Fruit fly (Drosophila melanogaster) whole organism, embryonic: ENCODE data around the gene east.

Experiments
- Adf1 ChIP-seq: fragments of 200-800 bp; sonication (Bioruptor generic); IDR thresholded peaks from 2 replicates; pipeline ENCODE4 v1.3.6; 2022; ENCODE audit warnings: missing biosample characterization, missing genetic modification characterization
- BEAF-32 ChIP-seq: fragments of 200-800 bp; sonication (Bioruptor generic); optimal IDR thresholded peaks from 3 replicates; lab custom pipeline; 2017; ENCODE audit warnings: missing biosample characterization, missing genetic modification characterization, mild to moderate bottlenecking, moderate library complexity, missing genetic modification reagents
- Blimp-1 ChIP-seq: fragments of 200-800 bp; sonication (Bioruptor generic); optimal IDR thresholded peaks from 3 replicates; lab custom pipeline; 2018; ENCODE audit warnings: missing biosample characterization, missing genetic modification characterization, mild to moderate bottlenecking, moderate library complexity, missing genetic modification reagents
- C15 ChIP-seq: fragments of 200-800 bp; sonication (Bioruptor generic); IDR thresholded peaks from 3 replicates; pipeline ENCODE4 v1.3.6; 2022; ENCODE audit warnings: missing biosample characterization, missing genetic modification characterization
- CG10431 ChIP-seq: fragments of 200-800 bp; sonication (Bioruptor generic); optimal IDR thresholded peaks from 3 replicates; lab custom pipeline; 2018; ENCODE audit warnings: missing biosample characterization, mild to moderate bottlenecking, missing genetic modification characterization
- CG11504 ChIP-seq: fragments of 200-800 bp; sonication (Bioruptor generic); optimal IDR thresholded peaks from 3 replicates; lab custom pipeline; 2019; ENCODE audit warnings: missing biosample characterization, mild to moderate bottlenecking, missing genetic modification characterization, moderate library complexity
- CG12942 ChIP-seq: fragments of 200-800 bp; sonication (Bioruptor generic); optimal IDR thresholded peaks from 3 replicates; lab custom pipeline; 2016; ENCODE audit warnings: missing biosample characterization, missing genetic modification characterization
- CG13894 ChIP-seq: fragments of 200-800 bp; sonication (Bioruptor generic); optimal IDR thresholded peaks from 3 replicates; lab custom pipeline; 2018; ENCODE audit warnings: missing biosample characterization, mild to moderate bottlenecking, missing genetic modification characterization, moderate library complexity
- CG14860 ChIP-seq: fragments of 200-800 bp; sonication (Bioruptor generic); IDR thresholded peaks from 3 replicates; pipeline ENCODE4 v1.3.6; 2022; ENCODE audit warnings: missing biosample characterization, missing genetic modification characterization; ENCODE audit not compliant: partially characterized antibody
- CG15269 ChIP-seq: fragments of 200-800 bp; sonication (Bioruptor generic); optimal IDR thresholded peaks from 2 replicates; lab custom pipeline; 2018; ENCODE audit warnings: missing biosample characterization, mild to moderate bottlenecking, missing genetic modification characterization, moderate library complexity
- CG15479 ChIP-seq: fragments of 200-800 bp; sonication (Bioruptor generic); optimal IDR thresholded peaks from 3 replicates; lab custom pipeline; 2019; ENCODE audit warnings: missing biosample characterization, mild to moderate bottlenecking, missing genetic modification characterization, moderate library complexity
- CG15696 ChIP-seq: fragments of 200-800 bp; sonication (Bioruptor generic); optimal IDR thresholded peaks from 2 replicates; lab custom pipeline; 2019; ENCODE audit warnings: missing biosample characterization, mild to moderate bottlenecking, missing genetic modification characterization, moderate library complexity
- CG16815 ChIP-seq: fragments of 200-800 bp; sonication (Bioruptor generic); optimal IDR thresholded peaks from 3 replicates; lab custom pipeline; 2017; ENCODE audit warnings: missing biosample characterization, mild to moderate bottlenecking, missing genetic modification characterization
- CG17568 ChIP-seq: fragments of 200-800 bp; sonication (Bioruptor generic); optimal IDR thresholded peaks from 2 replicates; lab custom pipeline; 2018; ENCODE audit warnings: missing biosample characterization, mild to moderate bottlenecking, missing genetic modification characterization, moderate library complexity
- CG1832 ChIP-seq: fragments of 200-800 bp; sonication (Bioruptor generic); optimal IDR thresholded peaks from 2 replicates; lab custom pipeline; 2017; ENCODE audit warnings: missing biosample characterization, mild to moderate bottlenecking, missing genetic modification characterization, inconsistent platforms
- CG30020 ChIP-seq: fragments of 200-800 bp; optimal IDR thresholded peaks from 2 replicates; lab custom pipeline; 2019; ENCODE audit warnings: missing biosample characterization, mild to moderate bottlenecking, missing genetic modification characterization, moderate library complexity
- CG3163 ChIP-seq: fragments of 200-800 bp; sonication (Bioruptor generic); optimal IDR thresholded peaks from 3 replicates; lab custom pipeline; 2016; ENCODE audit warnings: missing biosample characterization, missing genetic modification characterization
- CG3407 ChIP-seq: fragments of 200-800 bp; sonication (Bioruptor generic); optimal IDR thresholded peaks from 2 replicates; lab custom pipeline; 2018; ENCODE audit warnings: missing biosample characterization, mild to moderate bottlenecking, missing genetic modification characterization
- CG34224 ChIP-seq: fragments of 200-800 bp; sonication (Bioruptor generic); IDR thresholded peaks from 3 replicates; pipeline ENCODE4 v1.3.6; 2022; ENCODE audit warnings: missing biosample characterization, missing genetic modification characterization; ENCODE audit not compliant: partially characterized antibody
- CG6654 ChIP-seq: fragments of 200-800 bp; sonication (Bioruptor generic); optimal IDR thresholded peaks from 2 replicates; lab custom pipeline; 2017; ENCODE audit warnings: missing biosample characterization, mild to moderate bottlenecking, missing genetic modification characterization
- CG8478 ChIP-seq: fragments of >200 bp; optimal IDR thresholded peaks from 2 replicates; lab custom pipeline; 2018
- CrebB ChIP-seq: fragments of 200-800 bp; sonication (Bioruptor generic); optimal IDR thresholded peaks from 3 replicates; lab custom pipeline; 2018; ENCODE audit warnings: missing biosample characterization, mild to moderate bottlenecking, missing genetic modification characterization
- Dad ChIP-seq: fragments of 200-800 bp; sonication (Bioruptor generic); optimal IDR thresholded peaks from 3 replicates; lab custom pipeline; 2016; ENCODE audit warnings: missing biosample characterization, missing genetic modification characterization
- Dbx ChIP-seq: fragments of 200-800 bp; sonication (Bioruptor generic); IDR thresholded peaks from 3 replicates; pipeline ENCODE4 v1.3.6; 2022; ENCODE audit warnings: missing biosample characterization, missing genetic modification characterization
- Fer1 ChIP-seq: fragments of 200-800 bp; sonication (Bioruptor generic); optimal IDR thresholded peaks from 2 replicates; lab custom pipeline; 2017; ENCODE audit warnings: missing biosample characterization, mild to moderate bottlenecking, missing genetic modification characterization
- Gug ChIP-seq: fragments of 200-800 bp; sonication (Bioruptor generic); IDR thresholded peaks from 4 replicates; pipeline ENCODE4 v1.3.6; 2022; ENCODE audit warnings: missing biosample characterization, missing genetic modification characterization
- Hmr ChIP-seq: fragments of 200-800 bp; sonication (Bioruptor generic); optimal IDR thresholded peaks from 3 replicates; lab custom pipeline; 2017; ENCODE audit warnings: mild to moderate bottlenecking, missing biosample characterization, missing genetic modification reagents, missing genetic modification characterization
- Hr51 ChIP-seq, 2 experiments: fragments of 200-800 bp; sonication (Bioruptor generic); optimal IDR thresholded peaks; 2 replicates in 1 of 2; 3 replicates in 1 of 2; lab custom pipeline; 2016 to 2018; ENCODE audit warnings: missing biosample characterization in 2 of 2, missing genetic modification characterization in 2 of 2, mild to moderate bottlenecking in 1 of 2, moderate library complexity in 1 of 2
- Mad ChIP-seq: fragments of 200-800 bp; sonication (Bioruptor generic); optimal IDR thresholded peaks from 2 replicates; lab custom pipeline; 2016; ENCODE audit warnings: missing biosample characterization, missing genetic modification characterization
- Meics ChIP-seq: fragments of 200-800 bp; sonication (Bioruptor generic); optimal IDR thresholded peaks from 2 replicates; lab custom pipeline; 2017; ENCODE audit warnings: missing biosample characterization, mild to moderate bottlenecking, missing genetic modification characterization
- Opbp ChIP-seq: fragments of 200-800 bp; sonication (Bioruptor generic); IDR thresholded peaks from 3 replicates; pipeline ENCODE4 v1.3.6; 2022; ENCODE audit warnings: missing biosample characterization, missing genetic modification characterization; ENCODE audit not compliant: partially characterized antibody
- Tbp ChIP-seq: fragments of >200 bp; optimal IDR thresholded peaks from 2 replicates; lab custom pipeline; 2018; ENCODE audit warnings: missing biosample characterization, missing genetic modification characterization
- bab2 ChIP-seq: fragments of 200-800 bp; sonication (Bioruptor generic); optimal IDR thresholded peaks from 2 replicates; lab custom pipeline; 2016; ENCODE audit warnings: missing biosample characterization, missing genetic modification characterization
- crol ChIP-seq: fragments of 200-800 bp; sonication (Bioruptor generic); IDR thresholded peaks from 2 replicates; pipeline ENCODE4 v1.3.6; 2022; ENCODE audit warnings: missing biosample characterization, missing genetic modification characterization
- dmrt11E ChIP-seq: fragments of 200-800 bp; sonication (Bioruptor generic); optimal IDR thresholded peaks from 3 replicates; lab custom pipeline; 2018; ENCODE audit warnings: missing biosample characterization, mild to moderate bottlenecking, missing genetic modification characterization, moderate library complexity
- dpn ChIP-seq, 2 experiments: fragments of 200-800 bp; sonication (Bioruptor generic); optimal IDR thresholded peaks; 3 replicates each; lab custom pipeline; 2016; ENCODE audit warnings: missing biosample characterization in 2 of 2, missing genetic modification characterization in 2 of 2
- eve ChIP-seq, 2 experiments: fragments of >200 bp; optimal IDR thresholded peaks; 2 replicates each; lab custom pipeline; 2017; ENCODE audit warnings: missing biosample characterization in 2 of 2, missing genetic modification characterization in 2 of 2
- ewg ChIP-seq: fragments of 200-800 bp; sonication (Bioruptor generic); optimal IDR thresholded peaks from 3 replicates; lab custom pipeline; 2017; ENCODE audit warnings: mild to moderate bottlenecking, missing biosample characterization, missing genetic modification reagents, missing genetic modification characterization
- gfzf ChIP-seq: fragments of 200-800 bp; sonication (Bioruptor generic); optimal IDR thresholded peaks from 2 replicates; lab custom pipeline; 2016; ENCODE audit warnings: missing biosample characterization, mild to moderate bottlenecking, missing genetic modification characterization, moderate library complexity
- insv ChIP-seq, 2 experiments: fragments of 200-800 bp; sonication (Bioruptor generic); optimal IDR thresholded peaks; 3 replicates each; lab custom pipeline; 2016 to 2018; ENCODE audit warnings: missing biosample characterization in 2 of 2, missing genetic modification characterization in 2 of 2
- pros ChIP-seq: fragments of 200-800 bp; sonication (Bioruptor generic); optimal IDR thresholded peaks from 3 replicates; lab custom pipeline; 2019; ENCODE audit warnings: missing biosample characterization, mild to moderate bottlenecking, missing genetic modification characterization, moderate library complexity
- ranshi ChIP-seq: fragments of 200-800 bp; sonication (Bioruptor generic); IDR thresholded peaks from 2 replicates; pipeline ENCODE4 v1.3.6; 2022; ENCODE audit warnings: missing biosample characterization, missing genetic modification characterization
- rib ChIP-seq: fragments of 200-800 bp; sonication (Bioruptor generic); IDR thresholded peaks from 2 replicates; pipeline ENCODE4 v1.3.6; 2022; ENCODE audit warnings: missing biosample characterization, missing genetic modification characterization
- ro ChIP-seq: fragments of 200-800 bp; sonication (Bioruptor generic); IDR thresholded peaks from 2 replicates; pipeline ENCODE4 v1.3.6; 2022; ENCODE audit warnings: missing biosample characterization, missing genetic modification characterization
- sd ChIP-seq: fragments of 200-800 bp; sonication (Bioruptor generic); optimal IDR thresholded peaks from 3 replicates; lab custom pipeline; 2018; ENCODE audit warnings: missing biosample characterization, mild to moderate bottlenecking, missing genetic modification characterization, moderate library complexity
- ssp ChIP-seq: fragments of 200-800 bp; sonication (Bioruptor generic); IDR thresholded peaks from 2 replicates; pipeline ENCODE4 v1.3.6; 2022; ENCODE audit warnings: missing biosample characterization, missing genetic modification characterization
- toy ChIP-seq: fragments of 200-800 bp; sonication (Bioruptor generic); IDR thresholded peaks from 2 replicates; pipeline ENCODE4 v1.3.6; 2022; ENCODE audit warnings: missing biosample characterization, missing genetic modification characterization
- vvl ChIP-seq: fragments of 200-800 bp; sonication (Bioruptor generic); IDR thresholded peaks from 2 replicates; pipeline ENCODE4 v1.3.6; 2022; ENCODE audit warnings: missing biosample characterization, missing genetic modification characterization
- yki ChIP-seq: fragments of >200 bp; optimal IDR thresholded peaks from 3 replicates; lab custom pipeline; 2018
- zf30C ChIP-seq: fragments of 200-800 bp; sonication (Bioruptor generic); optimal IDR thresholded peaks from 3 replicates; lab custom pipeline; 2018; ENCODE audit warnings: missing biosample characterization, mild to moderate bottlenecking, missing genetic modification characterization

The east gene

DNA sequence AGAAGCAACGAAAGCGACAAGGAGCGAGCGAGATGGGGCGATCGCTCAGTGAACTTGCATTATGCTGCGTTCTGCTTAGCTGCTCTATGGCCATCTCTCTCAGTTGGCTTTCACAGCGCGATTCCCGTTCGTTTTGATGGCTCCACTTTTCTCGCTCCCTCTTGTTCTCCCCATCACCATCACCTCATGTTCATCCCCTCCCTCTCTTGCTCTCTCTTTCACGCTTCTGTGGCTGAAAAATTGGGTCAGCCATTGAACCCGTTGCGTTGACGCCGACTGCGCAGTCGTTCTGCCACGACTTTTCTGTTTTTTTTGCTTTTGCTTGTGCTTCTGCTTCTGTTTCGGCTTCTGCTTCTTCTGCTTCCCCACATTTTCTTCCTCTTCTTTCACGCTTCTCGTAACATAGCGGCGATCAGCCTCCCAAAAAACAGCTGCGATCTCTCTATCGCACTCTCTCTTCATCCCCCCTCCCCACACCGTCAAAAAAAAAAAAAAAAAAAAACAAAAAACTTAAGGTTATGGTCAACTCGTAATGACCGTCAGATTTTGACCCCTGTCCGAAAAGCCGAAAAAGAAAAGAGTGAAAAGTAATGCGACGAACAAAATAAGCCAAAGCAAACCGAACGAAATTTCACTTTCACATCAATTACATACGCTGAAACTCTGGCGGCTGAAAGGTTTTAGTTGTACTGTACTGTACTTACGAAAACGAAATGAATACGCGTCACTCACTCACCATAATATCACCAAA, 39.9 kb upstream of the east start (continued):
- TF ChIP-seq Hmr (GFP tag; lab: Kevin White, UChicago) = no peak
- no peak for TF ChIP-seq Dad (GFP tag; lab: Kevin White, UChicago)
- no peak for TF ChIP-seq bab2 (GFP tag; lab: Kevin White, UChicago)
- no peak for TF ChIP-seq ewg (GFP tag; lab: Kevin White, UChicago)
- TF ChIP-seq Blimp-1 (GFP tag; lab: Kevin White, UChicago) = peak; percentile 75
- TF ChIP-seq Tbp (GFP tag; lab: Kevin White, UChicago) = no peak
- no peak for TF ChIP-seq toy (GFP tag; lab: Robert Waterston, UW)
- TF ChIP-seq Fer1 (GFP tag; lab: Kevin White, UChicago) = no peak
- TF ChIP-seq CG3163 (GFP tag; lab: Kevin White, UChicago) = no peak
- TF ChIP-seq Opbp (GFP tag; lab: Robert Waterston, UW) = no peak
- no peak for TF ChIP-seq CG6654 (GFP tag; lab: Kevin White, UChicago)
- TF ChIP-seq C15 (GFP tag; lab: Robert Waterston, UW) = no peak
- TF ChIP-seq Mad (GFP tag; lab: Kevin White, UChicago) = no peak
- no peak for TF ChIP-seq CG3407 (GFP tag; lab: Kevin White, UChicago)
- no peak for TF ChIP-seq CG34224
- no peak for TF ChIP-seq CG12942 (GFP tag; lab: Kevin White, UChicago)
- TF ChIP-seq CG16815 = no peak
- TF ChIP-seq zf30C (GFP tag; lab: Kevin White, UChicago) = no peak
- no peak for TF ChIP-seq ro (GFP tag; lab: Robert Waterston, UW)
- peak; percentile 97 for TF ChIP-seq CG8478 (lab: Kevin White, UChicago)
- TF ChIP-seq CrebB (tag; lab: Kevin White, UChicago) = no peak
- no peak for TF ChIP-seq CG14860 (GFP tag; lab: Robert Waterston, UW)
- TF ChIP-seq BEAF-32 (GFP tag; lab: Kevin White, UChicago) = no peak
- TF ChIP-seq ssp (GFP tag; lab: Robert Waterston, UW) = no peak
- TF ChIP-seq eve (GFP tag; optimal IDR thresholded peaks at IDR 0.05; lab: Kevin White, UChicago) = peak in 1 of 2 experiments; percentile 61
- TF ChIP-seq Adf1 (GFP tag; lab: Robert Waterston, UW) = peak; percentile 68
- TF ChIP-seq sd = peak; percentile 78
- TF ChIP-seq CG30020 = no peak
- no peak for TF ChIP-seq Hr51 (GFP tag; optimal IDR thresholded peaks at IDR 0.05; lab: Kevin White, UChicago)
- TF ChIP-seq vvl (GFP tag; lab: Robert Waterston, UW) = no peak; the same call in 1 of the 2 replicates
- TF ChIP-seq CG1832 (GFP tag; lab: Kevin White, UChicago) = peak; percentile 63
- TF ChIP-seq CG15269 = no peak
- no peak for TF ChIP-seq CG15479 (GFP tag; lab: Kevin White, UChicago)
- TF ChIP-seq CG17568 (GFP tag; lab: Kevin White, UChicago) = no peak
- TF ChIP-seq dpn (GFP tag; optimal IDR thresholded peaks at IDR 0.05; lab: Kevin White, UChicago) = no peak
- TF ChIP-seq CG13894 (tag; lab: Kevin White, UChicago) = no peak
- no peak for TF ChIP-seq CG11504 (tag; lab: Kevin White, UChicago)
- peak; percentile 1 for TF ChIP-seq pros (GFP tag; lab: Kevin White, UChicago)
- no peak for TF ChIP-seq Gug (GFP tag; lab: Robert Waterston, UW)
- TF ChIP-seq CG10431 (GFP tag; lab: Kevin White, UChicago) = no peak
- TF ChIP-seq gfzf (GFP tag; lab: Kevin White, UChicago) = no peak
- TF ChIP-seq ranshi (GFP tag; lab: Robert Waterston, UW) = no peak
- TF ChIP-seq Dbx (GFP tag; lab: Robert Waterston, UW) = no peak
- peak; percentile 44; the same call in 1 of the 2 replicates for TF ChIP-seq rib (GFP tag; lab: Robert Waterston, UW)
- no peak for TF ChIP-seq insv (GFP tag; optimal IDR thresholded peaks at IDR 0.05; lab: Kevin White, UChicago)
- TF ChIP-seq dmrt11E (tag; lab: Kevin White, UChicago) = no peak
- TF ChIP-seq yki = no peak
- peak; percentile 90 for TF ChIP-seq crol (GFP tag; lab: Robert Waterston, UW)
- TF ChIP-seq CG15696 (tag; lab: Kevin White, UChicago) = no peak
- no peak for TF ChIP-seq Meics (GFP tag; lab: Kevin White, UChicago)
